Fruit fly (Drosophila melanogaster): ENCODE results near the gene dnd.

The dnd gene

dm6 chr3R:21857509-21857908 is 29.6 kb downstream of the dnd start (continued):
- TF ChIP-seq CrebB (tag; optimal IDR thresholded peaks at IDR 0.05) (no peak), HLH54F (GFP tag; optimal IDR thresholded peaks at IDR 0.05) (no peak), CG8924 (tag; optimal IDR thresholded peaks at IDR 0.05) (no peak), CG17359 (tag; optimal IDR thresholded peaks at IDR 0.05) (no peak), tx (GFP tag; optimal IDR thresholded peaks at IDR 0.05) (no peak)

- peak; percentile 5 for TF ChIP-seq Meics (GFP tag; optimal IDR thresholded peaks at IDR 0.05)
- TF ChIP-seq CG8290 (GFP tag; optimal IDR thresholded peaks at IDR 0.05), result no peak
- TF ChIP-seq CG8290 (tag; optimal IDR thresholded peaks at IDR 0.05), result peak in 1 of 2 experiments; percentile 47
- TF ChIP-seq CG10543 (GFP tag; optimal IDR thresholded peaks at IDR 0.05), result peak; percentile 29
- no peak for TF ChIP-seq trh (GFP tag; optimal IDR thresholded peaks at IDR 0.05)
- TF ChIP-seq bab2 (GFP tag; optimal IDR thresholded peaks at IDR 0.05), result peak; percentile 14
- TF ChIP-seq bsh (GFP tag; optimal IDR thresholded peaks at IDR 0.05), result no peak
- TF ChIP-seq CG14014 (GFP tag; IDR thresholded peaks at IDR 0.05), result 0 out of 2 replicates have a peak, but pooled peaks have one; percentile 26
- TF ChIP-seq CG10959 (GFP tag; IDR thresholded peaks at IDR 0.05), result no peak
- TF ChIP-seq Med (GFP tag), result peak; percentile 89
- no peak for TF ChIP-seq insv (GFP tag; optimal IDR thresholded peaks at IDR 0.05)
- TF ChIP-seq hth (optimal IDR thresholded peaks at IDR 0.05), result no peak
- TF ChIP-seq CG12659 (GFP tag; optimal IDR thresholded peaks at IDR 0.05), result peak; percentile 5
- no peak for TF ChIP-seq Dbx (GFP tag; IDR thresholded peaks at IDR 0.05)
- peak; percentile 13 for TF ChIP-seq fd96Cb (tag; optimal IDR thresholded peaks at IDR 0.05)
- TF ChIP-seq zen (tag; optimal IDR thresholded peaks at IDR 0.05), result no peak
- TF ChIP-seq CG3281 (GFP tag; optimal IDR thresholded peaks at IDR 0.05), result peak; percentile 4
- peak; percentile 12 for TF ChIP-seq CG2678 (tag; optimal IDR thresholded peaks at IDR 0.05)
- TF ChIP-seq CG1024 (GFP tag; IDR thresholded peaks at IDR 0.05), result 0 out of 2 replicates have a peak, but pooled peaks have one; percentile 20
- TF ChIP-seq sug (tag; optimal IDR thresholded peaks at IDR 0.05), result peak; percentile 1
- peak; percentile 11 for TF ChIP-seq CG6765 (GFP tag; optimal IDR thresholded peaks at IDR 0.05)
- peak; percentile 23 for TF ChIP-seq CG1233 (GFP tag; optimal IDR thresholded peaks at IDR 0.05)
- no peak for TF ChIP-seq Sry-β (GFP tag; optimal IDR thresholded peaks at IDR 0.05)
- peak; percentile 32 for TF ChIP-seq lab (GFP tag; optimal IDR thresholded peaks at IDR 0.05)
- TF ChIP-seq CG4328 (GFP tag; optimal IDR thresholded peaks at IDR 0.05), result no peak
- TF ChIP-seq nau (GFP tag; optimal IDR thresholded peaks at IDR 0.05), result no peak
- TF ChIP-seq mirr (GFP tag; optimal IDR thresholded peaks at IDR 0.05), result peak; percentile 29
- TF ChIP-seq CG34376 (GFP tag; optimal IDR thresholded peaks at IDR 0.05), result no peak
- TF ChIP-seq odd (GFP tag; optimal IDR thresholded peaks at IDR 0.05), result peak; percentile 11
- TF ChIP-seq HHEX (GFP tag; optimal IDR thresholded peaks at IDR 0.05), result peak; percentile 12
- TF ChIP-seq maf-S (GFP tag; optimal IDR thresholded peaks at IDR 0.05), result peak; percentile 4
- peak; percentile 12 for TF ChIP-seq fd3F (GFP tag; optimal IDR thresholded peaks at IDR 0.05)
- TF ChIP-seq CG13296 (GFP tag; optimal IDR thresholded peaks at IDR 0.05), result peak; percentile 32
Measured at dm6 chr3R:21856873-21857243, 30.3 kb downstream of the dnd start.

dm6 chr3R:21856098-21856872 is 30.9 kb downstream of the dnd start, which contains the start of gene glec:
TSS of gene glec (minus strand) at chr3R:21856266.
- no peak for TF ChIP-seq CG14667 (GFP tag; IDR thresholded peaks at IDR 0.05)
- TF ChIP-seq ro (GFP tag; IDR thresholded peaks at IDR 0.05), result no peak
- peak; percentile 77 for TF ChIP-seq HmgD (GFP tag; optimal IDR thresholded peaks at IDR 0.05)
- no peak; the same call in 2 of the 3 replicates for TF ChIP-seq B-H1 (GFP tag; IDR thresholded peaks at IDR 0.05)
- no peak for TF ChIP-seq cad (GFP tag; optimal IDR thresholded peaks at IDR 0.05)
- peak; percentile 53 for TF ChIP-seq pfk (GFP tag; optimal IDR thresholded peaks at IDR 0.05)
- peak; percentile 13 for TF ChIP-seq az2 (GFP tag; optimal IDR thresholded peaks at IDR 0.05)
- TF ChIP-seq CG2199 (GFP tag; IDR thresholded peaks at IDR 0.05), result peak; percentile 86; the same call in 2 of the 3 replicates
- no peak for TF ChIP-seq odd (GFP tag; optimal IDR thresholded peaks at IDR 0.05)
- peak; percentile 71 for TF ChIP-seq oc (tag; optimal IDR thresholded peaks at IDR 0.05)
- no peak for TF ChIP-seq hb (GFP tag; IDR thresholded peaks at IDR 0.05; ENCODE audit: partially characterized antibody)
- no peak; the same call in none of the 2 replicates for TF ChIP-seq stc (GFP tag; IDR thresholded peaks at IDR 0.05)
- TF ChIP-seq pnt (GFP tag; optimal IDR thresholded peaks at IDR 0.05), result no peak

Data from whole organism, embryonic.